Worm (Caenorhabditis elegans): Measurements from ENCODE around the gene pmt-2.

pmt-2 gene

DNA sequence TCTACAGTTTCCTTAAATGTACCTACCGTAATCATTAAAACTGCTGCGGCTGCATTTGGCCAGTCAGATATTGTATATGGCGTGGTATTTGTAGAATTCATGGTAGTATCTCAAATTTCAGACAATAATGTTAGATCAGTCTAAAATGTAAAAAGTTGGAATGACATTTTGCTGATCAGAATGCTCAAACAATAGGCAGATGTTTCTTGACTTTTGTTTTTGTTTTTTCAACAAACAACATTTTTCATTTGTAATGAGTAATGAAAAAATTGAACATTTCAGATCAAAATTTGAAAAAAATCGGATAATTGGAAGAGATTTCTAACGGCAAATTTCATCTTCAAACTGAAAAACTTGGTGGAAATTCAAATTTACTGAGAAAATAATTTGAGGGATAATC lies 40.3 kb downstream of the pmt-2 start, which contains the start of gene srx-77:
TSS of gene srx-77 (minus strand) at position 101 of the 400 bp plus-strand sequence.
- TF ChIP-seq elt-1 (tag; optimal IDR thresholded peaks at IDR 0.05): no peak
- no peak for TF ChIP-seq nhr-25 (tag; optimal IDR thresholded peaks at IDR 0.05)
- no peak for TF ChIP-seq lin-39 (tag; optimal IDR thresholded peaks at IDR 0.05)
- TF ChIP-seq nhr-23 (tag; optimal IDR thresholded peaks at IDR 0.05): no peak
- no peak for TF ChIP-seq daf-12 (tag; optimal IDR thresholded peaks at IDR 0.05)
- TF ChIP-seq tbx-2 (tag; optimal IDR thresholded peaks at IDR 0.05): no peak
- TF ChIP-seq ama-1 (optimal IDR thresholded peaks at IDR 0.05): no peak
- TF ChIP-seq egl-5 (tag; optimal IDR thresholded peaks at IDR 0.05): no peak
- no peak for TF ChIP-seq aly-2 (tag; optimal IDR thresholded peaks at IDR 0.05)
- no peak for TF ChIP-seq ceh-28 (tag; optimal IDR thresholded peaks at IDR 0.05)
- no peak for TF ChIP-seq snpc-4 (tag; optimal IDR thresholded peaks at IDR 0.05)
- no peak for TF ChIP-seq elt-3 (tag; optimal IDR thresholded peaks at IDR 0.05)
- TF ChIP-seq fos-1 (tag; optimal IDR thresholded peaks at IDR 0.05): no peak
- no peak for TF ChIP-seq pha-4 (tag; optimal IDR thresholded peaks at IDR 0.05)
- no peak for TF ChIP-seq nhr-76 (tag; optimal IDR thresholded peaks at IDR 0.05)
- no peak for TF ChIP-seq ceh-16 (tag; optimal IDR thresholded peaks at IDR 0.05)
- no peak for TF ChIP-seq egl-27 (tag; optimal IDR thresholded peaks at IDR 0.05)

DNA sequence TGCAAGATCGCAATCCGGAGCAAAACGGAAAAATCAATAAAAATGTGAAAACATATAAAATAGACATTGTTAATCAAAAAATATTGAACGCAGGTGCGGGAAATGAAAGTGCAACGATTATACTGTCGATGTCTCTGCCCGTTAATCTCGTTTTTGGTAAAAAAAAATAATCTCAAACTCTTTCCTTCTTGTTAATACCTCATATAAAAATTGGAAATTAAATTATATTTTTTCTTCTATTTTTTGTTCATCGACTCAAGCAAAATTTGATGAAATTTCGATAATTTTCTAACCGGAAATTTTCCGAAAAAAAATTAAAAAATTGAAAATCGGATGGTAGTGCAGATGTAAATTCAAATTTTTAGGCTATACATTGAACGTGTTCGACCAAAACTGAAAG lies 44.1 kb downstream of the pmt-2 start, which contains the start of gene K03B4.9:
TSS of gene K03B4.9 (minus strand) at position 101 of the 400 bp plus-strand sequence.
- TF ChIP-seq nhr-237 (tag; optimal IDR thresholded peaks at IDR 0.05) (no peak), ceh-82 (tag; optimal IDR thresholded peaks at IDR 0.05) (no peak), fkh-10 (GFP tag; optimal IDR thresholded peaks at IDR 0.05) (no peak), ceh-28 (tag; optimal IDR thresholded peaks at IDR 0.05) (no peak), ztf-11 (tag; optimal IDR thresholded peaks at IDR 0.05) (no peak), egl-27 (tag; optimal IDR thresholded peaks at IDR 0.05) (no peak), zag-1 (tag; optimal IDR thresholded peaks at IDR 0.05) (no peak), hmg-11 (tag; optimal IDR thresholded peaks at IDR 0.05) (no peak), lsy-12 (tag; optimal IDR thresholded peaks at IDR 0.05) (no peak)

DNA sequence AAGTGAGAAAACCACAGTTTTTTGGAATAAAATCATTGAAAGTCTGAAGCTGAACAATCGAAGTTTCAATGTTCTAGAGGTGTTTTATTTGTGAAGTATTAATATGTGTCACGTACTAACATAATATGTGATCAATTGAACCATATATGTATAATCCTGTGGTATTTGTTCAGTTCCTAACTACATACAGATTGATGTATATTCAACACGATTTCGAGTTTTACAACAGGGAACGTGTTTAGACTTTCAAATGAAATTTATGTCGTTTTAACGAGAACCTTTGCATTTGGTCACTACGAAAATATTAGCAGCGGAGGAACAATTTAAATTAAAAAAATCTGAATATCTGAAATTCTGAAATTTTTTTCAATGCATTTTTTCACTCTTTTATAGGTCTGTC lies 46.1 kb downstream of the pmt-2 start, which contains the start of gene K03B4.8:
TSS of gene K03B4.8 (minus strand) at position 101 of the 400 bp plus-strand sequence.
- TF ChIP-seq jun-1 (tag; optimal IDR thresholded peaks at IDR 0.05) (no peak), egl-27 (tag; optimal IDR thresholded peaks at IDR 0.05) (no peak), unc-62 (GFP tag; optimal IDR thresholded peaks at IDR 0.05) (no peak), ceh-9 (tag; optimal IDR thresholded peaks at IDR 0.05) (no peak), nhr-77 (tag; optimal IDR thresholded peaks at IDR 0.05) (no peak), lsy-12 (tag; optimal IDR thresholded peaks at IDR 0.05) (no peak), pqm-1 (tag; optimal IDR thresholded peaks at IDR 0.05) (no peak), elt-3 (tag; optimal IDR thresholded peaks at IDR 0.05) (no peak), nhr-25 (tag; optimal IDR thresholded peaks at IDR 0.05) (no peak), lin-39 (tag; optimal IDR thresholded peaks at IDR 0.05) (no peak), zag-1 (tag; optimal IDR thresholded peaks at IDR 0.05) (no peak), nhr-11 (tag; optimal IDR thresholded peaks at IDR 0.05) (no peak), R02D3.7 (tag; optimal IDR thresholded peaks at IDR 0.05) (no peak), eor-1 (tag; optimal IDR thresholded peaks at IDR 0.05) (no peak), lin-15B (tag; optimal IDR thresholded peaks at IDR 0.05) (no peak), fkh-2 (tag; optimal IDR thresholded peaks at IDR 0.05) (no peak), nhr-28 (tag; optimal IDR thresholded peaks at IDR 0.05) (no peak), snpc-4 (tag; optimal IDR thresholded peaks at IDR 0.05) (no peak)

ce11 chrV:4676092-4676491 lies 47.7 kb downstream of the pmt-2 start, which contains the start of gene K03B4.6:
K03B4.6 (minus strand) TSS chrV:4676192.
- TF ChIP-seq nhr-76 (tag; optimal IDR thresholded peaks at IDR 0.05): no peak
- no peak for TF ChIP-seq fos-1 (tag; optimal IDR thresholded peaks at IDR 0.05)
- no peak for TF ChIP-seq lin-15B (tag; optimal IDR thresholded peaks at IDR 0.05)
- TF ChIP-seq aly-2 (tag; optimal IDR thresholded peaks at IDR 0.05): no peak
- no peak for TF ChIP-seq mml-1 (tag; optimal IDR thresholded peaks at IDR 0.05)
- TF ChIP-seq R02D3.7 (tag; optimal IDR thresholded peaks at IDR 0.05): no peak
- TF ChIP-seq ceh-16 (tag; optimal IDR thresholded peaks at IDR 0.05): no peak
- TF ChIP-seq nhr-23 (tag; optimal IDR thresholded peaks at IDR 0.05): no peak

DNA sequence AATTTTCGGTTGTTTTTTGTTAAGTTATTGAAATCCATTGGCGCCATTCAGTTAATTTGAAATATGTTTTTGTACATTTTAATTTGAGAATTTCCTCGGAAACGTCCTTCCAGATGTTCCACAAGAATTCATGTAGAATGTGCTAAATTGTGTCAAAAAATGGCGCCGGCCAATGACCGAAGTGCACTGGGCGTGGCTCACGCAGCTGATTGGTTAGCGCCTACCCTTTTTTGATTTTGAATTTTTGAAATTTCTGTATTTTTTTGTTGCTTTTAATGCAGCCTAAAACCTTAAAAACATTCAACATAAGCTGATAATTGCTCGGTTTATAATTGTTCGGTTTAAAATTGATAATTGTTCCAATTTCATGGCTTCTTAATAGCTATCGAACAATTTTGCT lies 48.4 kb downstream of the pmt-2 start:
- TF ChIP-seq jun-1 (tag; optimal IDR thresholded peaks at IDR 0.05): no peak
- TF ChIP-seq nfya-1 (tag; optimal IDR thresholded peaks at IDR 0.05; ENCODE audit: insufficient read depth): peak; percentile 70
- no peak for TF ChIP-seq tbx-2 (tag; optimal IDR thresholded peaks at IDR 0.05)
- no peak for TF ChIP-seq fkh-10 (GFP tag; optimal IDR thresholded peaks at IDR 0.05)

Data from whole organism, L3 larva.